Fruit fly (Drosophila melanogaster) whole organism, prepupa: Measurements from ENCODE around the gene CG7148.

Source experiments
- Blimp-1 ChIP-seq: fragments of 200-800 bp; sonication (Bioruptor generic); optimal IDR thresholded peaks from 3 replicates; lab custom pipeline; 2017; ENCODE audit warnings: missing biosample characterization, missing genetic modification characterization, mild to moderate bottlenecking, moderate library complexity, missing genetic modification reagents
- CG10631 ChIP-seq: fragments of 200-800 bp; sonication (Bioruptor generic); optimal IDR thresholded peaks from 2 replicates; lab custom pipeline; 2016; ENCODE audit warnings: missing biosample characterization, missing genetic modification characterization
- CG11294 ChIP-seq: fragments of 200-800 bp; sonication (Bioruptor generic); IDR thresholded peaks from 2 replicates; pipeline ENCODE4 v1.3.6; 2022; ENCODE audit warnings: missing biosample characterization, missing genetic modification characterization
- CG11762 ChIP-seq: fragments of 200-800 bp; sonication (Bioruptor generic); optimal IDR thresholded peaks from 3 replicates; lab custom pipeline; 2016; ENCODE audit warnings: missing biosample characterization, missing genetic modification characterization; ENCODE audit not compliant: insufficient read depth
- CG11902 ChIP-seq: fragments of 200-800 bp; sonication (Bioruptor generic); optimal IDR thresholded peaks from 3 replicates; lab custom pipeline; 2016; ENCODE audit warnings: missing biosample characterization, missing genetic modification characterization
- CG15336 ChIP-seq: fragments of 200-800 bp; sonication (Bioruptor generic); IDR thresholded peaks from 2 replicates; pipeline ENCODE4 v1.3.6; 2022; ENCODE audit warnings: missing biosample characterization, missing genetic modification characterization
- CG1621 ChIP-seq: fragments of 200-800 bp; sonication (Bioruptor generic); optimal IDR thresholded peaks from 3 replicates; lab custom pipeline; 2018; ENCODE audit warnings: missing biosample characterization, mild to moderate bottlenecking, missing genetic modification characterization
- CG16779 ChIP-seq: fragments of 200-800 bp; sonication (Bioruptor generic); optimal IDR thresholded peaks from 3 replicates; lab custom pipeline; 2017; ENCODE audit warnings: missing biosample characterization, mild to moderate bottlenecking, missing genetic modification characterization
- CG3032 ChIP-seq: fragments of 200-800 bp; optimal IDR thresholded peaks from 2 replicates; lab custom pipeline; 2019; ENCODE audit warnings: missing biosample characterization, mild to moderate bottlenecking, missing genetic modification characterization, moderate library complexity
- CG31627 ChIP-seq: fragments of 200-800 bp; sonication (Bioruptor generic); optimal IDR thresholded peaks from 3 replicates; lab custom pipeline; 2016; ENCODE audit warnings: missing biosample characterization, missing genetic modification characterization
- CG32006 ChIP-seq: fragments of 200-800 bp; sonication (Bioruptor generic); optimal IDR thresholded peaks from 3 replicates; lab custom pipeline; 2017; ENCODE audit warnings: missing biosample characterization, mild to moderate bottlenecking, missing genetic modification characterization
- CG34406 ChIP-seq: fragments of 200-800 bp; sonication (Bioruptor generic); optimal IDR thresholded peaks from 3 replicates; lab custom pipeline; 2016; ENCODE audit warnings: missing biosample characterization, missing genetic modification characterization
- CG3919 ChIP-seq: fragments of 200-800 bp; sonication (Bioruptor generic); optimal IDR thresholded peaks from 3 replicates; lab custom pipeline; 2016; ENCODE audit warnings: missing biosample characterization, missing genetic modification characterization
- CG4318 ChIP-seq: fragments of 200-800 bp; sonication (Bioruptor generic); optimal IDR thresholded peaks from 3 replicates; lab custom pipeline; 2017; ENCODE audit warnings: missing biosample characterization, mild to moderate bottlenecking, missing genetic modification characterization
- CG6163 ChIP-seq: fragments of 200-800 bp; sonication (Bioruptor generic); IDR thresholded peaks from 3 replicates; pipeline ENCODE4 v1.3.6; 2022; ENCODE audit warnings: missing biosample characterization, missing genetic modification characterization
- CG6276 ChIP-seq: fragments of 200-800 bp; sonication (Bioruptor generic); optimal IDR thresholded peaks from 2 replicates; lab custom pipeline; 2017; ENCODE audit warnings: missing biosample characterization, mild to moderate bottlenecking, missing genetic modification characterization
- CG6808 ChIP-seq: fragments of 200-800 bp; sonication (Bioruptor generic); optimal IDR thresholded peaks from 3 replicates; lab custom pipeline; 2017; ENCODE audit warnings: missing biosample characterization, missing genetic modification characterization, mild to moderate bottlenecking, moderate library complexity, missing genetic modification reagents
- CG6854 ChIP-seq: fragments of 200-800 bp; sonication (Bioruptor generic); optimal IDR thresholded peaks from 2 replicates; lab custom pipeline; 2017; ENCODE audit warnings: missing biosample characterization, mild to moderate bottlenecking, missing genetic modification characterization
- CG8119 ChIP-seq: fragments of 200-800 bp; sonication (Bioruptor generic); IDR thresholded peaks from 3 replicates; pipeline ENCODE4 v1.3.6; 2022; ENCODE audit warnings: missing biosample characterization, missing genetic modification characterization
- CG8632 ChIP-seq: fragments of 200-800 bp; sonication (Bioruptor generic); optimal IDR thresholded peaks from 3 replicates; lab custom pipeline; 2016; ENCODE audit warnings: missing biosample characterization, missing genetic modification characterization
- CG9139 ChIP-seq: fragments of 200-800 bp; sonication (Bioruptor generic); optimal IDR thresholded peaks from 3 replicates; lab custom pipeline; 2017; ENCODE audit warnings: missing biosample characterization, mild to moderate bottlenecking, missing genetic modification characterization
- Eip78C ChIP-seq: fragments of 200-800 bp; sonication (Bioruptor generic); peaks from one replicate; lab custom pipeline; 2016; ENCODE audit warnings: missing biosample characterization, missing genetic modification characterization
- Eip93F ChIP-seq: fragments of 200-800 bp; sonication (Bioruptor generic); optimal IDR thresholded peaks from 2 replicates; lab custom pipeline; 2016; ENCODE audit warnings: missing biosample characterization, mild to moderate bottlenecking, missing genetic modification characterization
- Ets96B ChIP-seq: fragments of 200-800 bp; optimal IDR thresholded peaks from 2 replicates; lab custom pipeline; 2019; ENCODE audit warnings: missing biosample characterization, mild to moderate bottlenecking, missing genetic modification characterization, moderate library complexity
- Met ChIP-seq: fragments of 200-800 bp; sonication (Bioruptor generic); optimal IDR thresholded peaks from 3 replicates; lab custom pipeline; 2016; ENCODE audit warnings: missing biosample characterization, missing genetic modification characterization
- Smox ChIP-seq: fragments of 200-800 bp; sonication (Bioruptor generic); optimal IDR thresholded peaks from 3 replicates; lab custom pipeline; 2016; ENCODE audit warnings: missing biosample characterization, missing genetic modification characterization
- Sox14 ChIP-seq: fragments of 200-800 bp; sonication (Bioruptor generic); optimal IDR thresholded peaks from 3 replicates; lab custom pipeline; 2016; ENCODE audit warnings: missing biosample characterization, missing genetic modification characterization
- Sox15 ChIP-seq: fragments of 200-800 bp; sonication (Bioruptor generic); optimal IDR thresholded peaks from 3 replicates; lab custom pipeline; 2016; ENCODE audit warnings: missing biosample characterization, missing genetic modification characterization
- achi ChIP-seq: fragments of 200-800 bp; sonication (Bioruptor generic); optimal IDR thresholded peaks from 3 replicates; lab custom pipeline; 2016; ENCODE audit warnings: missing biosample characterization, missing genetic modification characterization
- acj6 ChIP-seq: fragments of 200-800 bp; sonication (Bioruptor generic); optimal IDR thresholded peaks from 3 replicates; lab custom pipeline; 2016; ENCODE audit warnings: missing biosample characterization, missing genetic modification characterization
- dac ChIP-seq: fragments of 200-800 bp; sonication (Bioruptor generic); optimal IDR thresholded peaks from 2 replicates; lab custom pipeline; 2017; ENCODE audit warnings: missing biosample characterization, mild to moderate bottlenecking, missing genetic modification characterization
- dsx ChIP-seq: fragments of 200-800 bp; optimal IDR thresholded peaks from 3 replicates; lab custom pipeline; 2019; ENCODE audit warnings: missing biosample characterization, mild to moderate bottlenecking, missing genetic modification characterization, moderate library complexity; ENCODE audit not compliant: poor library complexity, severe bottlenecking
- eg ChIP-seq: fragments of 200-800 bp; sonication (Bioruptor generic); IDR thresholded peaks from 3 replicates; pipeline ENCODE4 v1.3.6; 2022; ENCODE audit warnings: missing biosample characterization, missing genetic modification characterization
- fd59A ChIP-seq: fragments of 200-800 bp; sonication (Bioruptor generic); optimal IDR thresholded peaks from 2 replicates; lab custom pipeline; 2017; ENCODE audit warnings: missing biosample characterization, mild to moderate bottlenecking, missing genetic modification characterization, missing genetic modification reagents
- pdm3 ChIP-seq: fragments of 200-800 bp; sonication (Bioruptor generic); optimal IDR thresholded peaks from 3 replicates; lab custom pipeline; 2016; ENCODE audit warnings: missing biosample characterization, missing genetic modification characterization
- ss ChIP-seq, 2 experiments: fragments of 200-800 bp; sonication (Bioruptor generic); optimal IDR thresholded peaks; 2 replicates in 1 of 2; 3 replicates in 1 of 2; lab custom pipeline; 2017 to 2018; ENCODE audit warnings: mild to moderate bottlenecking in 2 of 2, missing biosample characterization in 2 of 2, missing genetic modification characterization in 2 of 2, moderate library complexity in 1 of 2

The CG7148 gene

dm6 chr3L:21859299-21860052 lies 27.4 kb upstream of the CG7148 start:
- TF ChIP-seq Eip78C (GFP tag; lab: Kevin White, UChicago): peak; percentile 50
- peak in 1 of 2 experiments; percentile 4 for TF ChIP-seq ss (GFP tag; optimal IDR thresholded peaks at IDR 0.05; lab: Kevin White, UChicago)
- TF ChIP-seq Ets96B (tag; lab: Kevin White, UChicago): peak; percentile 23
- TF ChIP-seq CG3919: no peak
- no peak for TF ChIP-seq CG31627 (GFP tag; lab: Kevin White, UChicago)
- TF ChIP-seq achi (GFP tag; lab: Kevin White, UChicago): peak; percentile 17
- TF ChIP-seq Met (GFP tag; lab: Kevin White, UChicago): no peak
- peak; percentile 23 for TF ChIP-seq CG8632 (GFP tag; lab: Kevin White, UChicago)
- peak; percentile 11 for TF ChIP-seq CG6808 (GFP tag; lab: Kevin White, UChicago)
- peak; percentile 12 for TF ChIP-seq CG34406 (GFP tag; lab: Kevin White, UChicago)
- TF ChIP-seq acj6 (GFP tag; lab: Kevin White, UChicago): peak; percentile 20
- TF ChIP-seq CG10631: peak; percentile 36
- TF ChIP-seq CG8119 (GFP tag; lab: Robert Waterston, UW): peak; percentile 23; the same call in 1 of the 3 replicates
- peak; percentile 15 for TF ChIP-seq dsx (GFP tag; lab: Kevin White, UChicago)
- peak; percentile 23 for TF ChIP-seq CG3032 (tag; lab: Kevin White, UChicago)
- peak; percentile 48 for TF ChIP-seq CG32006 (GFP tag; lab: Kevin White, UChicago)

- TF ChIP-seq CG6808 (GFP tag; lab: Kevin White, UChicago) (no peak), pdm3 (GFP tag; lab: Kevin White, UChicago) (no peak), CG11762 (GFP tag; lab: Kevin White, UChicago) (no peak), CG16779 (tag; lab: Kevin White, UChicago) (no peak)
Observed at dm6 chr3L:21848320-21848719, 16.3 kb upstream of the CG7148 start.

- TF ChIP-seq dac (GFP tag; lab: Kevin White, UChicago): no peak
- TF ChIP-seq CG4318 (GFP tag; lab: Kevin White, UChicago): peak; percentile 7
- no peak for TF ChIP-seq CG11902 (GFP tag; lab: Kevin White, UChicago)
- TF ChIP-seq Smox (GFP tag; lab: Kevin White, UChicago): no peak
- peak; percentile 49 for TF ChIP-seq CG15336
- TF ChIP-seq CG8119 (GFP tag; lab: Robert Waterston, UW): peak; percentile 58; the same call in 2 of the 3 replicates
- peak; percentile 14 for TF ChIP-seq Ets96B (tag; lab: Kevin White, UChicago)
- no peak for TF ChIP-seq CG9139 (GFP tag; lab: Kevin White, UChicago)
- TF ChIP-seq CG3032 (tag; lab: Kevin White, UChicago): no peak
- TF ChIP-seq CG32006 (GFP tag; lab: Kevin White, UChicago): peak; percentile 36
- peak in 1 of 2 experiments; percentile 6 for TF ChIP-seq ss (GFP tag; optimal IDR thresholded peaks at IDR 0.05; lab: Kevin White, UChicago)
- TF ChIP-seq Sox14 (GFP tag; lab: Kevin White, UChicago): no peak
- peak; percentile 80 for TF ChIP-seq eg
- 0 out of 3 replicates have a peak, but pooled peaks have one; percentile 42 for TF ChIP-seq CG6163 (GFP tag; lab: Robert Waterston, UW)
- TF ChIP-seq CG11294 (GFP tag; lab: Robert Waterston, UW): peak; percentile 45; the same call in 1 of the 2 replicates
Observed at dm6 chr3L:21846591-21846990, 14.5 kb upstream of the CG7148 start.

dm6 chr3L:21844488-21844887 lies 12.4 kb upstream of the CG7148 start, which contains the start of gene mub:
Gene mub, plus strand, starts transcription at chr3L:21844788.
- TF ChIP-seq CG3032 (tag; lab: Kevin White, UChicago) (no peak), CG6276 (GFP tag; lab: Kevin White, UChicago) (no peak), Sox15 (GFP tag; lab: Kevin White, UChicago) (no peak), Eip78C (GFP tag; lab: Kevin White, UChicago) (peak; percentile 11), eg (peak; percentile 15; the same call in 1 of the 3 replicates), Blimp-1 (GFP tag; lab: Kevin White, UChicago) (no peak), dac (GFP tag; lab: Kevin White, UChicago) (no peak), CG6854 (no peak), Eip93F (GFP tag; lab: Kevin White, UChicago) (no peak), CG8632 (GFP tag; lab: Kevin White, UChicago) (no peak), CG1621 (tag; lab: Kevin White, UChicago) (no peak), fd59A (GFP tag; lab: Kevin White, UChicago) (no peak)
